Worm (Caenorhabditis elegans): ENCODE measurements around the gene paf-2.

The paf-2 gene

DNA sequence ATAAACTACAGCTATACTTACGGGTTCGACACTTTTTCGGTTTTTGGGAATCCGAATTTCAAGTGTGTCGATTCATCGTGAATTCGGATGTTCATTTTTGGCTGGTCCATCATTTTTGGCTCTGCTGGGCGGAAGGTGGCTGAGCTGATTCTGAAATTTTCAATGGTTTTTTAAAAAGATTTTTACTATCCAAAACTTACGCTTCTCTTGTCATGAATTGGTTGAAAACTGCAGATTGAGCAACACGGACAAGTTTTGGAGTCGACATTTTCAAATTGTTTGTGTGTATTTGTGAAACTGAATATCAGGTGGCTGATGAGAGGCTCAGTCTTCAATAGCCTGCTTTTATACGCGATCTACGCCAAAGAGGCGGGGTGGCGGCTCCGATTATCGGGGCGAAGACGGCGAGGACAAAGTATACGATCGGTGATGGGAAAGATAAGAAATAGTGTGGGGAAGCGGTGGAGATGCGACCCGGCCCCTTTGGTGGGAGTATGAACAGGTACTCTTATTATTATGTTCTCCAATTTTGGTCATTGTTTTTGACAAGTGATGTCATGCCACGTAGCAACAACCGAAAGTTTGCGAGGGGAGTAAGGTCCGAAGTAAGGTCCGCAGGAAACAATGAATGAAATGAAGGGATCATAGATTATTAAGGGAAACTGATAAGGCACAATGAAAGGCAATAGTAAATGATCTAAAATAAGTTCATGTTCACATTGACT lies 50.5 kb downstream of the paf-2 start, which contains the start of gene F48D6.4:
Gene F48D6.4, minus strand, starts transcription at position 346 of the 725 bp plus-strand sequence.
- TF ChIP-seq elt-2 (tag; optimal IDR thresholded peaks at IDR 0.05) (peak; percentile 55), ceh-31 (tag; optimal IDR thresholded peaks at IDR 0.05) (no peak)

DNA sequence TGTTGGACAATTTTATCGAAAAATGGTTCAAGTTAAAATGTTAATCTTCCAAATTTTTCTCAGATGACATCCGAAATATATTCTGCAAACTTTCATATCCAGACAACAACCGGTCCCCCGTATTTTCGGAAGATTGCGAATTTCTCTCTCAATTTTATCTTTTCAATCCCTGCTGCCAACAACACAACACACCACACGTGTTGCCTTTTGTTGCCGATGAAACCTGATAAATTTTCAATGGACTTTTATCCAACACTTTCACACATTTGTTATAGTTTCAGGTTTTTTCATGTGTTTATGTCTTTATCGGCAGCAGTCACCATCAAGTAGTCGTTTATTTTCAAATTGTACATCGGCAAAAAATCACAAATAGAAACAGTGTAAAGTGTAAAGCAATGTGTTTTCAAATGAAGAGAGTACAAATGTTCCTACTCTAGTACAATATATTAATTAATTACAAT lies 51.3 kb downstream of the paf-2 start:
- TF ChIP-seq fax-1 (tag; optimal IDR thresholded peaks at IDR 0.05) (no peak), pha-4 (tag; optimal IDR thresholded peaks at IDR 0.05) (no peak), F13H6.1 (tag; optimal IDR thresholded peaks at IDR 0.05) (no peak), C38D4.7 (GFP tag; optimal IDR thresholded peaks at IDR 0.05) (no peak), dve-1 (tag; optimal IDR thresholded peaks at IDR 0.05) (no peak), ceh-31 (tag; optimal IDR thresholded peaks at IDR 0.05) (no peak), fkh-6 (tag; optimal IDR thresholded peaks at IDR 0.05) (no peak), Y22D7AL.16 (tag; optimal IDR thresholded peaks at IDR 0.05) (no peak), odd-2 (tag; optimal IDR thresholded peaks at IDR 0.05) (no peak), ceh-2 (tag; optimal IDR thresholded peaks at IDR 0.05) (no peak), sox-2 (GFP tag; IDR thresholded peaks at IDR 0.05) (no peak), hlh-6 (tag; optimal IDR thresholded peaks at IDR 0.05) (no peak), ahr-1 (tag; optimal IDR thresholded peaks at IDR 0.05) (no peak), sox-4 (tag; optimal IDR thresholded peaks at IDR 0.05) (no peak), pqm-1 (tag; optimal IDR thresholded peaks at IDR 0.05) (no peak), madf-2 (tag; optimal IDR thresholded peaks at IDR 0.05) (no peak)

DNA sequence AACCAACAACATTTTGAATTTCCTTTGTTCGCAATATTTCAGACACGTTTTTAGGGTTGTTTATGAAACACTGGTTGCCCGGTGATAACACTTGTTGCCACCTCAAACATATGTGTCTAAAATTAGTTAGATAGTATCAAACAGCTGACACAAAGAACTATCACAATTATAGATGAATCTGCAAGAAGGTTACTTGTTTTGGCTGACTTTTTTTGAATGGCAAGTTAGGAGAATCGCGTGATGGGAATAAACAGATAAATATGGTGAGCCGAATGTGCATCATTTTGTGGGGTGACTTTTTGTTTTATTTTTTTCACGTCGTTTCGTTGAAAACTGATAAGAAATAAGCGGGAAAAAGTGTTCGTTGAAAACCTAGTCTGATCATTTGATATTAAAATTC lies 52.4 kb downstream of the paf-2 start:
- TF ChIP-seq nhr-232 (tag; optimal IDR thresholded peaks at IDR 0.05): no peak
- no peak for TF ChIP-seq ttx-3 (tag; optimal IDR thresholded peaks at IDR 0.05)

DNA sequence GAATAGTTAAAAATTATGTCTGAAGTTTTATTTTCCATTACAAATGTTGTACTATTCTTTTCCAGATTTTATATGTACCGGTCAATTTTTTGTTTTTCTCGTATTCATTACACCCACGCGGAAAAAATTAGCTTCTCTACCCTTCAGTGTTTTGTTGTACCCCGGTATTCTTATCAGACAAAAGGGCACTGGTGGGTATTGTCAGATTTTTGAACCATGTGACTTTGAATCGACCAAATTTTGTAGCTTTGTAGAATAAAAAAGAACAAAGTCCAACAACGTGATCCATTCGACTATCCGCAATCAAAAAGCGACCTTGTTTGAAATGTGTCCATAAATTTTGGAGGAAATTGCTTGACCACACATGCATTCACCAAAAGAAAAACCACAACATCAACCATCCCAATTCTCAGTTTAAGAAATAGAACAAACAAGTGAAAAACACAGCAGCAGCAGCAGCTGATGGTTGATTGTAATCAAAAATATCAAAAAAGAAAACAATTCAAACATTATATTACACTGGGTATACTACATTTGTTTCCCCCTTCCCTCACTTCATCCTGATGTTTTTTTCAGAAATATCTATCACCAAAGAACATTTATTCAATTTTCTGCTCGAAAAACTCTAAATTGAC lies 52.9 kb downstream of the paf-2 start:
- TF ChIP-seq pha-4 (tag; optimal IDR thresholded peaks at IDR 0.05) (no peak), pax-1 (tag; optimal IDR thresholded peaks at IDR 0.05) (no peak), pat-9 (tag; optimal IDR thresholded peaks at IDR 0.05) (no peak), lin-11 (tag; optimal IDR thresholded peaks at IDR 0.05) (no peak), elt-4 (tag; optimal IDR thresholded peaks at IDR 0.05) (no peak), sdc-2 (tag; optimal IDR thresholded peaks at IDR 0.05) (no peak), ceh-34 (tag; optimal IDR thresholded peaks at IDR 0.05) (no peak), pqm-1 (tag; optimal IDR thresholded peaks at IDR 0.05) (no peak), ahr-1 (tag; optimal IDR thresholded peaks at IDR 0.05) (no peak), K09A11.1 (tag; optimal IDR thresholded peaks at IDR 0.05; ENCODE audit: insufficient read depth) (no peak), npax-4 (tag; optimal IDR thresholded peaks at IDR 0.05) (no peak), ceh-18 (tag; optimal IDR thresholded peaks at IDR 0.05) (no peak), ceh-48 (tag; optimal IDR thresholded peaks at IDR 0.05) (no peak), unc-3 (GFP tag; conservative IDR thresholded peaks at IDR 0.05) (no peak), unc-3 (tag; optimal IDR thresholded peaks at IDR 0.05) (no peak), madf-2 (tag; optimal IDR thresholded peaks at IDR 0.05) (no peak)

All from whole organism, late embryonic.